Fruit fly (Drosophila melanogaster) whole organism: ENCODE data around the gene CG34435.

ENCODE experiments used
- CG8478 ChIP-seq: fragments of >200 bp; optimal IDR thresholded peaks from 2 replicates; lab custom pipeline; 2018; ENCODE audit warnings: inconsistent platforms
- Dll ChIP-seq: fragments of >200 bp; optimal IDR thresholded peaks from 2 replicates; lab custom pipeline; 2017
- EcR ChIP-seq, 2 experiments: fragments of >200 bp; optimal IDR thresholded peaks; 2 replicates each; lab custom pipeline; 2017; ENCODE audit warnings: missing biosample characterization in 2 of 2, missing genetic modification characterization in 2 of 2, missing genetic modification reagents in 2 of 2
- pan ChIP-seq: fragments of >200 bp; optimal IDR thresholded peaks from 2 replicates; lab custom pipeline; 2017
- psq ChIP-seq: fragments of >200 bp; optimal IDR thresholded peaks from 2 replicates; lab custom pipeline; 2017
- usp ChIP-seq: fragments of >200 bp; optimal IDR thresholded peaks from 2 replicates; lab custom pipeline; 2017; ENCODE audit warnings: missing biosample characterization, missing genetic modification characterization, mixed read lengths

The CG34435 gene

dm6 chrX:5614367-5614766 lies at the start of gene CG34435:
Gene CG34435, minus strand, starts transcription at chrX:5614467.
- TF ChIP-seq Dll (lab: Kevin White, UChicago) (no peak), pan (no peak), usp (GFP tag; lab: Kevin White, UChicago) (no peak), CG8478 (no peak), EcR (GFP tag; optimal IDR thresholded peaks at IDR 0.05; lab: Kevin White, UChicago) (no peak), psq (lab: Kevin White, UChicago) (no peak)

DNA sequence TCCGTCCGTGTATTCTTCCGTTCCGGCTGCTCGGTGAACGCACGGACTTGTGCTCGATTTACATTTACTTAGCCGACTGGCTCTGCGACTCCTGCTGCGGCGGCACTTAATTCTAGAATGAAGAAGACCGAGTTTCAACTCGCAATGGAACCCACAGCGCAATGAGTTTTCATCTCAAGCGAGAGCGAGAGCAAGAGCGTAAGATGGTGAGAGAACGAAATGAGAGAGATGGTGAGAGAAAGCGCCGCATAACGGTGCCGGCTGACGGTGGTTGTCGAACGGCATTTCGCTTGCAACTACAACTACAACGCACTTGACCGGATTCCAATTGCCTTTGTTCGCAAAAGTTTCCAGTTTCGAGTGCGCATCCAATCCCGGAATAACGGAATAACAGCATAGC lies 48.5 kb upstream of the CG34435 start, which contains the start of gene OtopLc:
TSS of gene OtopLc (minus strand) at position 101 of the 400 bp plus-strand sequence.
- TF ChIP-seq CG8478 (no peak), psq (lab: Kevin White, UChicago) (no peak)

dm6 chrX:5661971-5662370 lies 47.7 kb upstream of the CG34435 start:
- no peak for TF ChIP-seq usp (GFP tag; lab: Kevin White, UChicago)
- TF ChIP-seq pan: no peak
- TF ChIP-seq CG8478: no peak
- no peak for TF ChIP-seq Dll (lab: Kevin White, UChicago)
- no peak for TF ChIP-seq EcR (GFP tag; optimal IDR thresholded peaks at IDR 0.05; lab: Kevin White, UChicago)
- TF ChIP-seq psq (lab: Kevin White, UChicago): no peak

- TF ChIP-seq psq (lab: Kevin White, UChicago) (no peak), CG8478 (no peak), pan (no peak), EcR (GFP tag; optimal IDR thresholded peaks at IDR 0.05; lab: Kevin White, UChicago) (no peak), Dll (lab: Kevin White, UChicago) (no peak), usp (GFP tag; lab: Kevin White, UChicago) (no peak)
Measured at dm6 chrX:5649998-5650397, 35.7 kb upstream of the CG34435 start.

DNA sequence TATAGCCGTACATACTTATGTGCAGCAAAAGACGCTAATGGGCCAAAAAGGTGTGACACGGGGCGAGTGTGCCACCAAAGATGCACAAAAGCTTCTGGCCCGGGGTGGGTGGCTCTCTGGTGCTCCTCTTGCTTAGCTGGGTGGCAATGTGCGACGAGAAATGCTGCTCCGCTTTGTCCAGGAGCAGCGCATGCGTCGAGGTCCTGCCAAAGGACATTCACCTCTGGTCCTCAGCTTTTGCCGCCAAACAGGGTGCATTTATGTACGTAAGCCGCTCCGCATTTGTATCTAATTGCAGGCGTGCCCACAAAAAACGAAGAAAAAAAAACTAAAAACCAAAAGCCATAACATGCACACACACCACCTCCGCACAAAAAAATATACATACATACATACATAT lies 35.1 kb upstream of the CG34435 start:
- no peak for TF ChIP-seq CG8478
- no peak for TF ChIP-seq usp (GFP tag; lab: Kevin White, UChicago)
- TF ChIP-seq EcR (GFP tag; optimal IDR thresholded peaks at IDR 0.05; lab: Kevin White, UChicago): no peak
- no peak for TF ChIP-seq pan
- no peak for TF ChIP-seq psq (lab: Kevin White, UChicago)
- TF ChIP-seq Dll (lab: Kevin White, UChicago): no peak

dm6 chrX:5648437-5648959 lies 34.2 kb upstream of the CG34435 start, which contains the start of gene OtopLa:
Gene OtopLa, minus strand, starts transcription at chrX:5648487.
- TF ChIP-seq pan: no peak

dm6 chrX:5646228-5646627 lies 32.0 kb upstream of the CG34435 start:
- TF ChIP-seq pan (no peak), Dll (lab: Kevin White, UChicago) (no peak), CG8478 (no peak), usp (GFP tag; lab: Kevin White, UChicago) (no peak), EcR (GFP tag; optimal IDR thresholded peaks at IDR 0.05; lab: Kevin White, UChicago) (no peak), psq (lab: Kevin White, UChicago) (no peak)

dm6 chrX:5639083-5639482 lies 24.8 kb upstream of the CG34435 start:
- TF ChIP-seq CG8478 (no peak), pan (no peak), EcR (GFP tag; optimal IDR thresholded peaks at IDR 0.05; lab: Kevin White, UChicago) (no peak), psq (lab: Kevin White, UChicago) (no peak), usp (GFP tag; lab: Kevin White, UChicago) (no peak), Dll (lab: Kevin White, UChicago) (no peak)

dm6 chrX:5638588-5638987 lies 24.3 kb upstream of the CG34435 start:
- TF ChIP-seq CG8478: no peak
- no peak for TF ChIP-seq usp (GFP tag; lab: Kevin White, UChicago)
- TF ChIP-seq psq (lab: Kevin White, UChicago): no peak
- no peak for TF ChIP-seq Dll (lab: Kevin White, UChicago)
- TF ChIP-seq pan: no peak
- no peak for TF ChIP-seq EcR (GFP tag; optimal IDR thresholded peaks at IDR 0.05; lab: Kevin White, UChicago)

DNA sequence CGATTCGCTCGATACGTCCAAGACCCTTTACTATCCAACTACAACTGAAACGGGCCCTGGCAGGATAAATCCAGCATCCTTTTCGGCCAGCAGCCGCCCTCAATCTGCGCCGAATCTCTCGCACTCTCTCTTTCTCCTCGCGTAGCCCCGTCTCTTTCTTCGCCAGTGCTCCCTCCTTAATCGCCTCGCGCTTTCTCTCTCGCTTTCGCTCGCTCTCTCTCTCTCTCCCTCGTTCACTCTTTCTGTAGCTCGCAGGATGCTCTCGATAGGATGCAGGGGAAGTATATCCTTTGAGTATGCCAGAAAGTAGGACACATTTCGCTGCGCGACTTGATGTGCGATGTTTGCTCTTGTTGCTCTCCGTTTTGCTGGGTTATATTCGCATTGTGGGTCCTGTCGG lies 23.3 kb upstream of the CG34435 start:
- TF ChIP-seq psq (lab: Kevin White, UChicago) (no peak), CG8478 (no peak), pan (no peak), usp (GFP tag; lab: Kevin White, UChicago) (no peak)

- TF ChIP-seq usp (GFP tag; lab: Kevin White, UChicago) (no peak), pan (no peak), Dll (lab: Kevin White, UChicago) (no peak), CG8478 (no peak), EcR (GFP tag; optimal IDR thresholded peaks at IDR 0.05; lab: Kevin White, UChicago) (no peak), psq (lab: Kevin White, UChicago) (no peak)
Measured at dm6 chrX:5636529-5637099, 22.3 kb upstream of the CG34435 start.

DNA sequence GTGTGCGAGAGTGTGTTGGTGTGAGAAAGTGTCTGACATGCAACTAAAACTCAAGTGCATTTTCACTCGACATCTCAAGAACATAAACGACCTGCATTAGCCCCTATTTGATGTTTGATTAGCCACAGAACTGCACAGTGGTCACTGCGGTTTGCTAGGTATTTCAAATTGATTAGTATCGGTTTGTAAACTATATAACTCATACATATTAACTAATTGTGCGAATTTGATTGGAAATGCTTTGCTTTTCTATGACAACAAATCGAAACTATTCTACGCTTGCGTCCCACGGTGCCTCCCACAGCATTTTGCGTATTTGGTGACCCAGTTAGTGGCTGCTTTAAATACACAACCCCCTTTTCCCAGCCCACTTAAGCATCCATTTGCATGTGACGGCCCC lies 20.4 kb upstream of the CG34435 start:
- TF ChIP-seq usp (GFP tag; lab: Kevin White, UChicago) (no peak), Dll (lab: Kevin White, UChicago) (no peak), EcR (GFP tag; optimal IDR thresholded peaks at IDR 0.05; lab: Kevin White, UChicago) (no peak), pan (no peak), psq (lab: Kevin White, UChicago) (no peak), CG8478 (no peak)
